Fruit fly (Drosophila melanogaster) ovary, adult (tissue): ENCODE results near the gene CG8149.

Source experiments
- CG17801 ChIP-seq: fragments of 200-800 bp; optimal IDR thresholded peaks from 2 replicates; lab custom pipeline; 2019; ENCODE audit warnings: missing biosample characterization, mild to moderate bottlenecking, missing genetic modification characterization, moderate library complexity; ENCODE audit not compliant: partially characterized antibody

Gene CG8149

dm6 chr3R:9529913-9530312 lies 25.5 kb downstream of the CG8149 start:
- TF ChIP-seq CG17801 (GFP tag; lab: Kevin White, UChicago): no peak

- no peak for TF ChIP-seq CG17801 (GFP tag; lab: Kevin White, UChicago)
These were observed 28.2 kb downstream of the CG8149 start, which contains the start of gene by for dm6 chr3R:9532437-9533180. Gene by, minus strand, starts transcription at chr3R:9533011.

- peak; percentile 77 for TF ChIP-seq CG17801 (GFP tag; lab: Kevin White, UChicago)
These were observed 29.0 kb downstream of the CG8149 start for dm6 chr3R:9533181-9534124.

- peak; percentile 72 for TF ChIP-seq CG17801 (GFP tag; lab: Kevin White, UChicago)
These were observed 29.7 kb downstream of the CG8149 start for dm6 chr3R:9534125-9534496.

- no peak for TF ChIP-seq CG17801 (GFP tag; lab: Kevin White, UChicago)
These were observed 30.2 kb downstream of the CG8149 start for dm6 chr3R:9534595-9535217.

dm6 chr3R:9543495-9544180 lies 39.2 kb downstream of the CG8149 start:
- TF ChIP-seq CG17801 (GFP tag; lab: Kevin White, UChicago): no peak

dm6 chr3R:9546808-9547381 lies 42.4 kb downstream of the CG8149 start:
- no peak for TF ChIP-seq CG17801 (GFP tag; lab: Kevin White, UChicago)

dm6 chr3R:9548769-9549168 lies 44.3 kb downstream of the CG8149 start:
- no peak for TF ChIP-seq CG17801 (GFP tag; lab: Kevin White, UChicago)

- no peak for TF ChIP-seq CG17801 (GFP tag; lab: Kevin White, UChicago)
These were observed 46.0 kb downstream of the CG8149 start for dm6 chr3R:9550265-9551012.

dm6 chr3R:9551013-9551658 lies 46.7 kb downstream of the CG8149 start:
- peak; percentile 43 for TF ChIP-seq CG17801 (GFP tag; lab: Kevin White, UChicago)

- TF ChIP-seq CG17801 (GFP tag; lab: Kevin White, UChicago): no peak
These were observed 47.4 kb downstream of the CG8149 start, which contains the start of the genes mura and RnpS1 for dm6 chr3R:9551659-9552435. Gene mura, minus strand, starts transcription at chr3R:9551806. Gene RnpS1, plus strand, starts transcription at chr3R:9552034.
